Fruit fly (Drosophila melanogaster): ENCODE measurements around the gene bc10.

bc10 gene

DNA sequence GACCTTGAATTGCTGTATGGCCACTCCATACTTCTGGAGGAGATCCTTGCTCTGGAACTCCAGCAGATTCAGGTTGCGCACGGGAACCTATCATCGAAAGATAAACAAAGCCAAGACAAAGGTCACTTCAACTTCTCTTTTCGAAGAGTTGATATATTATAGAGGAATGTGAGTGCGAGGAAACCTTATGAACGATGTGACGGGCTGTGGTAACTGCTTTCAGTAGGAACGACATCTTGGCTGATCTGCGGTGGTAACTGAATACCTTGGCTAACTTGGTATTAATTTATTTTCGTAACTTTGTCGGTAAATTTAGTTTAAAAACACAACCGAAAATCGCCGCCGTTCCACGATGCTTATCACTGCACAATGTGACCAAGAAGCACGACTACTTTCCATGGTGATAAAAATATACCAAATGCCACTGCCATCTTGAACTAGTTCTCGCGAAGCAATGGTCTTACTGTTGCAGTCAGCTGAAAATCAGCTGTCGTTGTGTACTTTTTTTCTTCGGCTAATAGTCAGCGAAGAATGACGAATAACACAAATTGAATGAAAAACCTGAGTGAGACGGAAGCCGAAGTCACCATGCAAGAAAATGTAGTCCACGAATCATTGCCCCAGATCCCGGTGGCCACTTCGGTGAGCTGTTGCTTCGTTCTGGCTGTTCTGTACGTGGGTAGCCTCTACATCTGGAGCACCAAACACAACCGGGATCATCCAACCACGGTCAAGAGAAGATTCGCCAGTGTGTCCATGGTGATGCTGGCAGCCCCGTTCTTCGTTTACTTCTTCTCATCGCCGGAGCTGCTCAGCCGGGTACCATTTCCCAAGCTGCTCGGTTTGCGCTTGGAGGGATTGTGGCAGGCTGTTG, 1.5 kb upstream of the bc10 start, which contains the start of the genes ScsbetaG and Sras (continued):
- peak; percentile 65; the same call in 1 of the 3 replicates for TF ChIP-seq CG34422 (GFP tag; IDR thresholded peaks at IDR 0.05)
- peak; percentile 95 to 100 for TF ChIP-seq crp (GFP tag; optimal IDR thresholded peaks at IDR 0.05)
- no peak for TF ChIP-seq CG14667 (GFP tag; IDR thresholded peaks at IDR 0.05)
- peak; percentile 6 for TF ChIP-seq CHES-1-like (GFP tag; optimal IDR thresholded peaks at IDR 0.05)
- peak; percentile 87 for TF ChIP-seq gfzf (GFP tag; optimal IDR thresholded peaks at IDR 0.05)
- peak; percentile 25 for TF ChIP-seq nom (GFP tag; optimal IDR thresholded peaks at IDR 0.05)
- peak; percentile 88 for TF ChIP-seq CG9797 (GFP tag; optimal IDR thresholded peaks at IDR 0.05)
- TF ChIP-seq CG15073 (GFP tag; optimal IDR thresholded peaks at IDR 0.05): no peak
- TF ChIP-seq CG10267 (tag; optimal IDR thresholded peaks at IDR 0.05): no peak
- peak; percentile 43 for TF ChIP-seq Lhr (GFP tag; optimal IDR thresholded peaks at IDR 0.05)
- TF ChIP-seq ash1 (GFP tag; optimal IDR thresholded peaks at IDR 0.05): no peak
- no peak for TF ChIP-seq eve (GFP tag; optimal IDR thresholded peaks at IDR 0.05)
- no peak for TF ChIP-seq Meics (GFP tag; optimal IDR thresholded peaks at IDR 0.05)
- TF ChIP-seq zen2 (GFP tag; IDR thresholded peaks at IDR 0.05; ENCODE audit: partially characterized antibody): peak; percentile 22; the same call in 1 of the 3 replicates
- TF ChIP-seq Nf-YC (tag; optimal IDR thresholded peaks at IDR 0.05): peak; percentile 1
- TF ChIP-seq CG3407 (GFP tag; optimal IDR thresholded peaks at IDR 0.05): no peak
- no peak for TF ChIP-seq slou (GFP tag; optimal IDR thresholded peaks at IDR 0.05)
- peak; percentile 78 for TF ChIP-seq Myb (GFP tag; optimal IDR thresholded peaks at IDR 0.05)
- peak; percentile 36; the same call in 2 of the 3 replicates for TF ChIP-seq row (GFP tag; IDR thresholded peaks at IDR 0.05)
- TF ChIP-seq Asciz (GFP tag; optimal IDR thresholded peaks at IDR 0.05): no peak
- TF ChIP-seq Scr (GFP tag; IDR thresholded peaks at IDR 0.05; ENCODE audit: partially characterized antibody): peak; percentile 32; the same call in 1 of the 2 replicates
- peak; percentile 19 for TF ChIP-seq dm (GFP tag; optimal IDR thresholded peaks at IDR 0.05)
- no peak for TF ChIP-seq CG15479 (GFP tag; optimal IDR thresholded peaks at IDR 0.05)
- TF ChIP-seq Lim3 (GFP tag; IDR thresholded peaks at IDR 0.05): no peak
- TF ChIP-seq sd (tag; optimal IDR thresholded peaks at IDR 0.05): peak; percentile 56
- TF ChIP-seq CG11560 (tag; IDR thresholded peaks at IDR 0.05): no peak
- peak; percentile 37; the same call in 1 of the 2 replicates for TF ChIP-seq sna (GFP tag; IDR thresholded peaks at IDR 0.05; ENCODE audit: partially characterized antibody)
- TF ChIP-seq HLH3B (GFP tag; IDR thresholded peaks at IDR 0.05): no peak
- no peak for TF ChIP-seq chn (GFP tag; optimal IDR thresholded peaks at IDR 0.05)
- peak; percentile 48 for TF ChIP-seq ftz-f1 (GFP tag; optimal IDR thresholded peaks at IDR 0.05)
- peak in 1 of 2 experiments; percentile 2 for TF ChIP-seq Pdp1 (GFP tag; optimal IDR thresholded peaks at IDR 0.05)
- no peak for TF ChIP-seq CG3065 (GFP tag; optimal IDR thresholded peaks at IDR 0.05)
- peak; percentile 24 for TF ChIP-seq CG14710 (tag; optimal IDR thresholded peaks at IDR 0.05)
- peak; percentile 66 for TF ChIP-seq HmgZ (tag; optimal IDR thresholded peaks at IDR 0.05)
- no peak for TF ChIP-seq CG10147 (GFP tag; optimal IDR thresholded peaks at IDR 0.05)
- no peak for TF ChIP-seq CG4424 (GFP tag; optimal IDR thresholded peaks at IDR 0.05)
- TF ChIP-seq CG8924 (tag; optimal IDR thresholded peaks at IDR 0.05): no peak
- peak; percentile 75 for TF ChIP-seq E2f2 (GFP tag; IDR thresholded peaks at IDR 0.05)
- peak; percentile 62 for TF ChIP-seq Med (GFP tag)
- TF ChIP-seq Doc2 (GFP tag; IDR thresholded peaks at IDR 0.05): no peak
- peak; percentile 67 for TF ChIP-seq Dp (GFP tag; optimal IDR thresholded peaks at IDR 0.05)
- TF ChIP-seq Hr78 (GFP tag; optimal IDR thresholded peaks at IDR 0.05): peak in 1 of 2 experiments; percentile 14
